Worm (Caenorhabditis elegans) whole organism, L4 larva: ENCODE results near the gene srx-39.

ENCODE experiments used
- R02D3.7 ChIP-seq: fragments of 150-350 bp; sonication (generic microtip); optimal IDR thresholded peaks from 3 replicates; lab custom pipeline; 2014; ENCODE audit warnings: missing biosample characterization, missing genetic modification characterization
- Y75B8A.6 ChIP-seq: fragments of 200-800 bp; sonication (Bioruptor generic); IDR thresholded peaks from 2 replicates; pipeline ENCODE4 v1.3.6; 2022; ENCODE audit warnings: missing genetic modification reagents, missing genetic modification characterization, missing compliant biosample characterization
- ZK337.2 ChIP-seq: fragments of 200-800 bp; sonication (Bioruptor generic); IDR thresholded peaks from 2 replicates; pipeline ENCODE4 v1.3.6; 2022; ENCODE audit warnings: missing genetic modification reagents, missing genetic modification characterization, missing compliant biosample characterization
- ces-1 ChIP-seq: fragments of 150-350 bp; sonication (generic microtip); optimal IDR thresholded peaks from 4 replicates; lab custom pipeline; 2014; ENCODE audit warnings: missing biosample characterization, missing genetic modification reagents, missing genetic modification characterization
- daf-16 ChIP-seq, 3 experiments: sonication (generic microtip); optimal IDR thresholded peaks; 2 replicates each; lab custom pipeline; 2016 to 2017; ENCODE audit warnings: missing genetic modification characterization in 3 of 3, missing genetic modification reagents in 3 of 3, mild to moderate bottlenecking in 2 of 3, missing compliant biosample characterization in 2 of 3, missing biosample characterization in 1 of 3, moderate library complexity in 1 of 3
- dpl-1 ChIP-seq: fragments of 150-350 bp; optimal IDR thresholded peaks from 2 replicates; lab custom pipeline; 2014; ENCODE audit warnings: missing biosample characterization, missing genetic modification reagents, missing genetic modification characterization
- fkh-10 ChIP-seq: fragments of 150-350 bp; optimal IDR thresholded peaks from 2 replicates; lab custom pipeline; 2014; ENCODE audit warnings: missing biosample characterization, missing genetic modification reagents, missing genetic modification characterization
- nhr-76 ChIP-seq: fragments of 150-350 bp; optimal IDR thresholded peaks from 2 replicates; lab custom pipeline; 2014; ENCODE audit warnings: missing biosample characterization, missing genetic modification characterization
- skn-1 ChIP-seq: fragments of 150-350 bp; optimal IDR thresholded peaks from 2 replicates; lab custom pipeline; 2014; ENCODE audit warnings: missing biosample characterization, missing genetic modification characterization
- snpc-4 ChIP-seq: fragments of 150-350 bp; optimal IDR thresholded peaks from 2 replicates; lab custom pipeline; 2014; ENCODE audit warnings: missing biosample characterization, missing genetic modification characterization
- vab-7 ChIP-seq: fragments of 200-800 bp; sonication (Bioruptor generic); IDR thresholded peaks from 2 replicates; pipeline ENCODE4 v1.3.6; 2022; ENCODE audit warnings: missing genetic modification reagents, missing genetic modification characterization, missing compliant biosample characterization

DNA sequence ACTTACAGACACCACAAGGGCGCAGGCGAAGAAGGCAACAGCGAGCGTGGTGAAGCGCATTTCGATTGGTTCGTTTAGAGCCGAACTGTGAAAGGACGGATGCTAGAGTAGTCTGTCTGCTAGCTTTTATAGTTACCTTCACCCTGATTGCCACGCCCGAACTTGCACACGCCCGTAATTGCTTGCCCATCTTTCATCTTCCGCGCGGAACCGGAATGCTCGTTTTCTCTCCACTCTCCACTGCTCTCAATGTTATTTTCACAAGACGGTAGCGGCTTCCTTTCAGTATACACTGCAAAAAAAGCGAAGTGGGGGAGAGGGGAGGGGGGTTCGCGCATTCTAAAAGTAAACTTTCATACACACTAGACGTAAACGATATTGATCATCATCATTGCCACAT, 36.9 kb upstream of the srx-39 start, which contains the start of gene abu-8:
- TF ChIP-seq dpl-1 (no peak), vab-7 (no peak), snpc-4 (tag; lab: Kevin White, UChicago) (no peak), fkh-10 (no peak), skn-1 (tag; lab: Kevin White, UChicago) (no peak), Y75B8A.6 (no peak), ces-1 (GFP tag; lab: Kevin White, UChicago) (no peak), daf-16 (GFP tag; optimal IDR thresholded peaks at IDR 0.05; lab: Kevin White, UChicago) (no peak), daf-16 (tag; optimal IDR thresholded peaks at IDR 0.05; lab: Kevin White, UChicago) (no peak), ZK337.2 (GFP tag; lab: Robert Waterston, UW) (no peak), R02D3.7 (no peak), nhr-76 (no peak)
